Worm (Caenorhabditis elegans) whole organism, young adult: Measurements from ENCODE around the gene C36A4.11.
"Not testable (repeated sequence)": the region's sequence is repeated elsewhere in the genome, so short reads cannot be mapped to it uniquely, and the experiment has no call there.

ENCODE experiments used
- B0019.2 ChIP-seq: fragments of 200-800 bp; sonication (Bioruptor generic); conservative IDR thresholded peaks from 2 replicates; pipeline ENCODE4 v1.3.6; 2022; ENCODE audit warnings: missing genetic modification reagents, missing genetic modification characterization, missing compliant biosample characterization
- C17E4.6 ChIP-seq: fragments of 200-800 bp; sonication (Bioruptor generic); IDR thresholded peaks from 2 replicates; pipeline ENCODE4 v1.3.6; 2022; ENCODE audit warnings: missing genetic modification reagents, missing genetic modification characterization, missing compliant biosample characterization
- D2030.7 ChIP-seq: fragments of 200-800 bp; sonication (Bioruptor generic); IDR thresholded peaks from 2 replicates; pipeline ENCODE4 v1.3.6; 2022; ENCODE audit warnings: missing genetic modification reagents, missing genetic modification characterization, missing compliant biosample characterization
- F33H1.4 ChIP-seq: fragments of 200-800 bp; sonication (Bioruptor generic); IDR thresholded peaks from 2 replicates; pipeline ENCODE4 v1.3.6; 2022; ENCODE audit warnings: missing genetic modification reagents, missing genetic modification characterization, missing compliant biosample characterization
- Y53G8AR.9 ChIP-seq: fragments of 200-800 bp; sonication (Bioruptor generic); conservative IDR thresholded peaks from 2 replicates; pipeline ENCODE4 v1.3.6; 2022; ENCODE audit warnings: missing genetic modification reagents, missing genetic modification characterization, missing compliant biosample characterization
- Y79H2A.3 ChIP-seq: fragments of 200-800 bp; sonication (Bioruptor generic); conservative IDR thresholded peaks from 2 replicates; pipeline ENCODE4 v1.3.6; 2022; ENCODE audit warnings: missing genetic modification reagents, missing genetic modification characterization, missing compliant biosample characterization
- Y95B8A.8 ChIP-seq: fragments of 200-800 bp; sonication (Bioruptor generic); IDR thresholded peaks from 2 replicates; pipeline ENCODE4 v1.3.6; 2022; ENCODE audit warnings: missing genetic modification reagents, missing genetic modification characterization, missing compliant biosample characterization
- aptf-3 ChIP-seq: fragments of 200-800 bp; sonication (Bioruptor generic); IDR thresholded peaks from 2 replicates; pipeline ENCODE4 v1.3.6; 2022; ENCODE audit warnings: missing genetic modification characterization, missing compliant biosample characterization
- attf-6 ChIP-seq: fragments of 200-800 bp; sonication (Bioruptor generic); IDR thresholded peaks from 2 replicates; pipeline ENCODE4 v1.3.6; 2022; ENCODE audit warnings: missing genetic modification reagents, missing genetic modification characterization, missing compliant biosample characterization
- cebp-1 ChIP-seq, 2 experiments: fragments of 200-800 bp in 1 of 2; sonication (Bioruptor generic) in 1 of 2; sonication (generic microtip) in 1 of 2; IDR thresholded peaks in 1 of 2; optimal IDR thresholded peaks in 1 of 2; 2 replicates each; pipeline versions ENCODE4 v1.3.6 to Lab custom; 2017 to 2022; ENCODE audit warnings: missing compliant biosample characterization in 2 of 2, missing genetic modification characterization in 2 of 2, mild to moderate bottlenecking in 1 of 2, missing genetic modification reagents in 1 of 2, moderate library complexity in 1 of 2
- ceh-40 ChIP-seq: fragments of 200-800 bp; sonication (Bioruptor generic); IDR thresholded peaks from 2 replicates; pipeline ENCODE4 v1.3.6; 2022; ENCODE audit warnings: missing genetic modification characterization, missing compliant biosample characterization
- ceh-58 ChIP-seq: fragments of 200-800 bp; sonication (Bioruptor generic); IDR thresholded peaks from 2 replicates; pipeline ENCODE4 v1.3.6; 2022; ENCODE audit warnings: missing genetic modification characterization, missing compliant biosample characterization
- ceh-91 ChIP-seq: fragments of 200-800 bp; sonication (Bioruptor generic); IDR thresholded peaks from 2 replicates; pipeline ENCODE4 v1.3.6; 2022; ENCODE audit warnings: missing genetic modification reagents, missing genetic modification characterization, missing compliant biosample characterization
- dox-1 ChIP-seq: fragments of 200-800 bp; sonication (Bioruptor generic); IDR thresholded peaks from 2 replicates; pipeline ENCODE4 v1.3.6; 2022; ENCODE audit warnings: missing genetic modification reagents, missing genetic modification characterization, missing compliant biosample characterization
- efl-1 ChIP-seq: fragments of 150-350 bp; optimal IDR thresholded peaks from 2 replicates; lab custom pipeline; 2014; ENCODE audit warnings: missing biosample characterization, missing genetic modification reagents, missing genetic modification characterization
- ekl-4 ChIP-seq: fragments of 200-800 bp; sonication (Bioruptor generic); IDR thresholded peaks from 2 replicates; pipeline ENCODE4 v1.3.6; 2022; ENCODE audit warnings: missing genetic modification reagents, missing genetic modification characterization, missing compliant biosample characterization
- hmg-1.2 ChIP-seq: fragments of 200-800 bp; sonication (Bioruptor generic); IDR thresholded peaks from 2 replicates; pipeline ENCODE4 v1.3.6; 2022; ENCODE audit warnings: missing genetic modification reagents, missing genetic modification characterization, missing compliant biosample characterization
- hsf-1 ChIP-seq: fragments of 200-800 bp; sonication (Bioruptor generic); IDR thresholded peaks from 2 replicates; pipeline ENCODE4 v1.3.6; 2022; ENCODE audit warnings: missing genetic modification reagents, missing genetic modification characterization, missing compliant biosample characterization
- let-526 ChIP-seq: fragments of 200-800 bp; sonication (Bioruptor generic); IDR thresholded peaks from 2 replicates; pipeline ENCODE4 v1.3.6; 2022; ENCODE audit warnings: missing genetic modification reagents, missing genetic modification characterization, missing compliant biosample characterization
- lin-26 ChIP-seq: fragments of 200-800 bp; sonication (Bioruptor generic); IDR thresholded peaks from 2 replicates; pipeline ENCODE4 v1.3.6; 2022; ENCODE audit warnings: missing genetic modification reagents, missing genetic modification characterization, missing compliant biosample characterization
- lir-1 ChIP-seq: fragments of 200-800 bp; sonication (Bioruptor generic); conservative IDR thresholded peaks from 2 replicates; pipeline ENCODE4 v1.3.6; 2022; ENCODE audit warnings: missing genetic modification reagents, missing genetic modification characterization, missing compliant biosample characterization
- lsl-1 ChIP-seq: fragments of 200-800 bp; sonication (Bioruptor generic); optimal IDR thresholded peaks from 2 replicates; lab custom pipeline; 2018; ENCODE audit warnings: mild to moderate bottlenecking, missing genetic modification characterization, moderate library complexity, missing compliant biosample characterization
- madf-3 ChIP-seq: fragments of 200-800 bp; sonication (Bioruptor generic); IDR thresholded peaks from 2 replicates; pipeline ENCODE4 v1.3.6; 2022; ENCODE audit warnings: missing genetic modification reagents, missing genetic modification characterization, missing compliant biosample characterization
- madf-6 ChIP-seq: fragments of 200-800 bp; sonication (Bioruptor generic); IDR thresholded peaks from 2 replicates; pipeline ENCODE4 v1.3.6; 2022; ENCODE audit warnings: missing genetic modification reagents, missing genetic modification characterization, missing compliant biosample characterization
- madf-8 ChIP-seq: fragments of 200-800 bp; sonication (Bioruptor generic); conservative IDR thresholded peaks from 2 replicates; pipeline ENCODE4 v1.3.6; 2022; ENCODE audit warnings: missing genetic modification reagents, missing genetic modification characterization, missing compliant biosample characterization
- mcd-1 ChIP-seq: fragments of 200-800 bp; sonication (Bioruptor generic); IDR thresholded peaks from 2 replicates; pipeline ENCODE4 v1.3.6; 2022; ENCODE audit warnings: missing genetic modification reagents, missing genetic modification characterization, missing compliant biosample characterization
- pbrm-1 ChIP-seq: fragments of 200-800 bp; sonication (Bioruptor generic); IDR thresholded peaks from 2 replicates; pipeline ENCODE4 v1.3.6; 2022; ENCODE audit warnings: missing genetic modification reagents, missing genetic modification characterization, missing compliant biosample characterization
- pha-4 ChIP-seq: fragments of 150-350 bp; sonication (generic microtip); optimal IDR thresholded peaks from 2 replicates; lab custom pipeline; 2014; ENCODE audit warnings: missing biosample characterization, missing genetic modification reagents, missing genetic modification characterization
- rcor-1 ChIP-seq: fragments of 200-800 bp; sonication (Bioruptor generic); IDR thresholded peaks from 2 replicates; pipeline ENCODE4 v1.3.6; 2022; ENCODE audit warnings: missing genetic modification reagents, missing genetic modification characterization, missing compliant biosample characterization
- snpc-3.4 ChIP-seq: sonication (generic microtip); optimal IDR thresholded peaks from 2 replicates; lab custom pipeline; 2017; ENCODE audit warnings: missing genetic modification characterization, mild to moderate bottlenecking, missing compliant biosample characterization, antibody characterized with exemption, moderate library complexity, missing genotype, missing genetic modification reagents
- tlf-1 ChIP-seq: fragments of 200-800 bp; sonication (Bioruptor generic); optimal IDR thresholded peaks from 2 replicates; lab custom pipeline; 2018; ENCODE audit warnings: mild to moderate bottlenecking, missing genetic modification characterization, missing compliant biosample characterization
- unc-130 ChIP-seq: sonication (generic microtip); optimal IDR thresholded peaks from 2 replicates; lab custom pipeline; 2016; ENCODE audit warnings: missing genetic modification reagents, missing genetic modification characterization, missing compliant biosample characterization
- xnd-1 ChIP-seq: sonication (generic microtip); optimal IDR thresholded peaks from 2 replicates; lab custom pipeline; 2016; ENCODE audit warnings: missing genotype, missing genetic modification reagents, missing genetic modification characterization, missing compliant biosample characterization
- ztf-25 ChIP-seq: fragments of 200-800 bp; sonication (Bioruptor generic); IDR thresholded peaks from 2 replicates; pipeline ENCODE4 v1.3.6; 2022; ENCODE audit warnings: missing genetic modification reagents, missing genetic modification characterization, missing compliant biosample characterization

C36A4.11 gene

DNA sequence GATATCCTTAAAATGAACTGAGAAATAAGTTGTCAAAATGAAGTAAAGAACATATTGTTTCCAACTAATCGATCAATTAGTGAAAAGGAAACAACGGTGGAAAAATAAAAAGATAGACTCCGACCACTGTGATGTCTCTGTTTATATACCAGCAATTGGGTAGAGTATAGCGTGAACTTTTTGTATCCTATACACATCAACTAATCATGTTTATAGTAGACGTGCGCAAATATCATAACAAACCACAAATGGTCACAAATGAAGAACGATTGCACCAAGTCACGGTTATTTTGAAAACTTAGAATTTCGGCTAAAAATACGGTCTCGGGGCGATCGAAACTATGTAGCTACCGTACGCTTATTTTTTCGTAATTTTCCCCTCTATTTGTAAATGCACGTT, 744 bp upstream of the C36A4.11 start, which contains the start of gene cyp-25A3:
Gene cyp-25A3 (minus strand): TSS at position 101 of the 400 bp plus-strand sequence.
- TF ChIP-seq pha-4 (tag; lab: Kevin White, UChicago) (no peak), lir-1 (GFP tag; lab: Robert Waterston, UW) (no peak), unc-130 (GFP tag; lab: Kevin White, UChicago) (no peak)

DNA sequence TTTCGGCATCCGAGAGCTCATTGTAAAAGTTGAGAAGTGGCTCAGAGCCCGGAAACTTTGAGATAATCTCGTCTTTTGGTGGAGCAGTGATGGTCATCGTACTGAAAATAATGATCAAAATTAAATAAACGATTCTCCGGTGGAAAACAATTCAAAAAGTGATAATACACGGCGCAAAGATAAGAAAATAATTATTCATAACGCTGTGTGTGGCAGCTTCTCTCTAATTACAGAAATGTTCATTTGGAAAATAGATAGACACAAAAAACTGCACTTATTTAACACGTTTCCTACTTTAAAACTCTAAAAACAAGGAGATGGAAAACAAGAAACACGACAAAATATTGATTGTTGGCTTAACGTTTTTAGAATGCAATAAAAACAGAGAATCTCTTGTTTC, 3.1 kb downstream of the C36A4.11 start, which contains the start of gene C36A4.4:
Gene C36A4.4 (minus strand): TSS at position 101 of the 400 bp plus-strand sequence.
- not testable (repeated sequence) for TF ChIP-seq rcor-1 (GFP tag; lab: Robert Waterston, UW); lsl-1 (GFP tag; lab: Kevin White, UChicago); let-526 (GFP tag; lab: Robert Waterston, UW)

DNA sequence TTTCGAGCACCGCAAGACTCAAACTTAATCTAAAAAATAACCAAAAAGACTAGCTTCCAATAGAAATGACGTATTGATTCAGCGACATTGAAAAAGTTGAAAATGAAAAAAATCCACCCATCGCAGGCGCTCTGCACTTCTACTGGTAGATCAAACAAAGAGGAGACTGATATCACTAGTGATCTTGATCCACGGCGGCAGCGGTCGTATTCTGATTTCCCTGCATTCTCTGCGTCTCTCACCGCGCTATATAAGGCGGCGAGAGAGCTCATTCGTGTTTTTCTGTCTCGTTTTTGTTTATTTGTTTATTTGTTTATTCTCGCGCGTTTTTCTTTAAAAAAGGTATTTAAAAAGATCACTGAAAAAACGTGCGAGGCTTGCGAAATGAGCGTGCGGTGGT, 3.8 kb downstream of the C36A4.11 start:
- TF ChIP-seq Y95B8A.8 (GFP tag; lab: Robert Waterston, UW) (peak; percentile 80; the same call in 1 of the 2 replicates), attf-6 (GFP tag; lab: Robert Waterston, UW) (0 out of 2 replicates have a peak, but pooled peaks have one; percentile 32), madf-6 (peak; percentile 97), mcd-1 (GFP tag; lab: Robert Waterston, UW) (peak; percentile 27; the same call in 1 of the 2 replicates), pbrm-1 (peak; percentile 42; the same call in 1 of the 2 replicates), dox-1 (GFP tag; lab: Robert Waterston, UW) (peak; percentile 72), Y53G8AR.9 (GFP tag; lab: Robert Waterston, UW) (peak; percentile 81), tlf-1 (peak; percentile 2), efl-1 (GFP tag; lab: Kevin White, UChicago) (peak; percentile 84), unc-130 (GFP tag; lab: Kevin White, UChicago) (peak; percentile 6), ceh-91 (GFP tag; lab: Robert Waterston, UW) (peak; percentile 84), D2030.7 (GFP tag; lab: Robert Waterston, UW) (peak; percentile 81), hmg-1.2 (GFP tag; lab: Robert Waterston, UW) (peak; percentile 42; the same call in 1 of the 2 replicates), madf-3 (peak; percentile 85), madf-8 (GFP tag; lab: Robert Waterston, UW) (peak; percentile 87), F33H1.4 (GFP tag; lab: Robert Waterston, UW) (peak; percentile 70), B0019.2 (peak; percentile 62; the same call in 1 of the 2 replicates), hsf-1 (GFP tag; lab: Robert Waterston, UW) (peak; percentile 82), snpc-3.4 (tag; lab: Kevin White, UChicago) (peak; percentile 6), rcor-1 (GFP tag; lab: Robert Waterston, UW) (peak; percentile 72), C17E4.6 (peak; percentile 66; the same call in 1 of the 2 replicates), ekl-4 (GFP tag; lab: Robert Waterston, UW) (peak; percentile 37; the same call in 1 of the 2 replicates), xnd-1 (tag; lab: Kevin White, UChicago) (peak; percentile 80), lsl-1 (GFP tag; lab: Kevin White, UChicago) (peak; percentile 53)

DNA sequence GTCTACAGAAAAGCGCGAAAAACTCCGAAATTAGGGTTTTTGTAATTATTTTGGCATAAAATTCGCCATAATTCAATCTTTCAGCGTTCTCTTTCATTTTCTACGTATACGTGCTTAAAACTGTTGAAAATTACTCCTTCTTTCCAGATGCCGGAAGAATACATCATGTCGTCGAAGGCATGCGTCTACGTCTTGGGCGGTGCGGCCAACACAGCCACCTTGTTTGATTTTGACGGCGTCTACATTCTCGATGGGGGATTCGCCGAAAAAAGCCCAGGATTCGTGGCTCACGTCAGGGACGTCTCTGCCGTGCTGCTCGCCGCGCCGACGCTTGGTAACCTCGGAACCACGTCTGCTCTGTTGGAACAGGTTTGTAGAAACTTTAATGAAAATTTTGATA, 4.4 kb downstream of the C36A4.11 start, which contains the start of gene maph-1.3:
Gene maph-1.3 (plus strand): TSS at position 148 of the 400 bp plus-strand sequence.
- TF ChIP-seq B0019.2 = peak; percentile 41; the same call in 1 of the 2 replicates
- peak; percentile 33 for TF ChIP-seq D2030.7 (GFP tag; lab: Robert Waterston, UW)
- 0 out of 2 replicates have a peak, but pooled peaks have one; percentile 36 for TF ChIP-seq pbrm-1
- TF ChIP-seq F33H1.4 (GFP tag; lab: Robert Waterston, UW) = peak; percentile 16; the same call in 1 of the 2 replicates
- peak; percentile 68 for TF ChIP-seq lin-26 (GFP tag; lab: Robert Waterston, UW)
- 0 out of 2 replicates have a peak, but pooled peaks have one; percentile 16 for TF ChIP-seq C17E4.6
- 0 out of 2 replicates have a peak, but pooled peaks have one; percentile 30 for TF ChIP-seq aptf-3
- TF ChIP-seq attf-6 (GFP tag; lab: Robert Waterston, UW) = peak; percentile 10; the same call in 1 of the 2 replicates
- TF ChIP-seq cebp-1 (GFP tag; IDR thresholded peaks at IDR 0.05; lab: Robert Waterston, UW) = not testable (repeated sequence)
- TF ChIP-seq cebp-1 (tag; optimal IDR thresholded peaks at IDR 0.05; lab: Kevin White, UChicago) = peak; percentile 12
- TF ChIP-seq dox-1 (GFP tag; lab: Robert Waterston, UW) = 0 out of 2 replicates have a peak, but pooled peaks have one; percentile 6
- peak; percentile 65 for TF ChIP-seq madf-6
- peak; percentile 38; the same call in 1 of the 2 replicates for TF ChIP-seq ztf-25 (GFP tag; lab: Robert Waterston, UW)
- peak; percentile 77 for TF ChIP-seq ceh-40
- peak; percentile 78 for TF ChIP-seq hsf-1 (GFP tag; lab: Robert Waterston, UW)
- TF ChIP-seq Y95B8A.8 (GFP tag; lab: Robert Waterston, UW) = peak; percentile 85; the same call in 1 of the 2 replicates
- TF ChIP-seq Y79H2A.3 = peak; percentile 98
- 0 out of 2 replicates have a peak, but pooled peaks have one; percentile 33 for TF ChIP-seq ceh-58 (GFP tag; lab: Robert Waterston, UW)
- TF ChIP-seq madf-3 = peak; percentile 61; the same call in 1 of the 2 replicates
- TF ChIP-seq, all 124 proteins: peak for 18; not testable (repeated sequence) for 106
